Worm (Caenorhabditis elegans) whole organism, L3 larva: ENCODE data around the gene F49F1.15.

ENCODE experiments used
- R02D3.7 ChIP-seq: fragments of 150-350 bp; optimal IDR thresholded peaks from 2 replicates; lab custom pipeline; 2014; ENCODE audit warnings: missing biosample characterization, missing genetic modification characterization
- ZK546.5 ChIP-seq: sonication (generic microtip); optimal IDR thresholded peaks from 2 replicates; lab custom pipeline; 2017; ENCODE audit warnings: missing biosample characterization, missing genetic modification characterization
- aly-2 ChIP-seq: fragments of 150-350 bp; optimal IDR thresholded peaks from 2 replicates; lab custom pipeline; 2014; ENCODE audit warnings: missing biosample characterization, missing genetic modification characterization
- ama-1 ChIP-seq: fragments of 150-350 bp; optimal IDR thresholded peaks from 2 replicates; lab custom pipeline; 2018
- ceh-16 ChIP-seq: sonication (generic microtip); optimal IDR thresholded peaks from 2 replicates; lab custom pipeline; 2017; ENCODE audit warnings: missing biosample characterization, missing genetic modification characterization
- ceh-28 ChIP-seq: fragments of 150-350 bp; optimal IDR thresholded peaks from 2 replicates; lab custom pipeline; 2014; ENCODE audit warnings: missing biosample characterization, missing genetic modification reagents, missing genetic modification characterization
- ceh-82 ChIP-seq: fragments of 150-350 bp; optimal IDR thresholded peaks from 2 replicates; lab custom pipeline; 2014; ENCODE audit warnings: missing biosample characterization, missing genetic modification characterization
- ceh-9 ChIP-seq: sonication (generic microtip); optimal IDR thresholded peaks from 2 replicates; lab custom pipeline; 2018; ENCODE audit warnings: missing biosample characterization, missing genetic modification characterization
- egl-27 ChIP-seq: sonication (generic microtip); optimal IDR thresholded peaks from 4 replicates; lab custom pipeline; 2017; ENCODE audit warnings: missing biosample characterization, missing genetic modification reagents, missing genetic modification characterization
- egl-5 ChIP-seq: fragments of 150-350 bp; optimal IDR thresholded peaks from 2 replicates; lab custom pipeline; 2017; ENCODE audit warnings: missing biosample characterization, missing genetic modification reagents, missing genetic modification characterization, inconsistent platforms
- elt-1 ChIP-seq: fragments of 150-350 bp; optimal IDR thresholded peaks from 2 replicates; lab custom pipeline; 2014; ENCODE audit warnings: missing biosample characterization, missing genetic modification characterization
- elt-2 ChIP-seq: sonication (generic microtip); optimal IDR thresholded peaks from 2 replicates; lab custom pipeline; 2016; ENCODE audit warnings: missing genetic modification reagents, mild to moderate bottlenecking, missing genetic modification characterization, missing compliant biosample characterization
- elt-3 ChIP-seq, 3 experiments: fragments of 150-350 bp in 1 of 3; sonication (generic microtip) in 2 of 3; optimal IDR thresholded peaks; 2 replicates in 2 of 3; 4 replicates in 1 of 3; lab custom pipeline; 2014 to 2017; ENCODE audit warnings: missing biosample characterization in 3 of 3, missing genetic modification characterization in 3 of 3
- fkh-10 ChIP-seq: sonication (generic microtip); optimal IDR thresholded peaks from 2 replicates; lab custom pipeline; 2017; ENCODE audit warnings: missing biosample characterization, missing genetic modification reagents, missing genetic modification characterization
- fkh-2 ChIP-seq: fragments of 150-350 bp; optimal IDR thresholded peaks from 2 replicates; lab custom pipeline; 2014; ENCODE audit warnings: missing biosample characterization, missing genetic modification reagents, missing genetic modification characterization
- hmg-11 ChIP-seq: sonication (generic microtip); optimal IDR thresholded peaks from 2 replicates; lab custom pipeline; 2016; ENCODE audit warnings: missing genetic modification characterization, missing compliant biosample characterization
- jun-1 ChIP-seq: fragments of 150-350 bp; optimal IDR thresholded peaks from 2 replicates; lab custom pipeline; 2014; ENCODE audit warnings: missing biosample characterization, missing genetic modification reagents, missing genetic modification characterization
- lin-15B ChIP-seq: fragments of 150-350 bp; optimal IDR thresholded peaks from 2 replicates; lab custom pipeline; 2014; ENCODE audit warnings: missing biosample characterization, missing genetic modification characterization
- lin-39 ChIP-seq: fragments of 150-350 bp; optimal IDR thresholded peaks from 2 replicates; lab custom pipeline; 2018; ENCODE audit warnings: missing biosample characterization, missing genetic modification reagents, missing genetic modification characterization
- lsy-12 ChIP-seq: sonication (generic microtip); optimal IDR thresholded peaks from 2 replicates; lab custom pipeline; 2016; ENCODE audit warnings: mild to moderate bottlenecking, missing genetic modification characterization, missing compliant biosample characterization
- mdl-1 ChIP-seq: fragments of 150-350 bp; optimal IDR thresholded peaks from 2 replicates; lab custom pipeline; 2014; ENCODE audit warnings: missing biosample characterization, missing genetic modification characterization
- nfya-1 ChIP-seq: sonication (generic microtip); optimal IDR thresholded peaks from 2 replicates; lab custom pipeline; 2017; ENCODE audit warnings: missing genetic modification characterization, mild to moderate bottlenecking, missing compliant biosample characterization, antibody characterized with exemption, moderate library complexity; ENCODE audit not compliant: insufficient read depth
- nhr-11 ChIP-seq: fragments of 150-350 bp; optimal IDR thresholded peaks from 2 replicates; lab custom pipeline; 2014; ENCODE audit warnings: missing biosample characterization, missing genetic modification characterization
- nhr-12 ChIP-seq: fragments of 150-350 bp; optimal IDR thresholded peaks from 2 replicates; lab custom pipeline; 2014; ENCODE audit warnings: missing biosample characterization, missing genetic modification characterization
- nhr-23 ChIP-seq: fragments of 150-350 bp; optimal IDR thresholded peaks from 2 replicates; lab custom pipeline; 2014; ENCODE audit warnings: missing biosample characterization, missing genetic modification reagents, missing genetic modification characterization
- nhr-25 ChIP-seq: sonication (generic microtip); optimal IDR thresholded peaks from 2 replicates; lab custom pipeline; 2017; ENCODE audit warnings: missing biosample characterization, missing genetic modification characterization
- nhr-43 ChIP-seq: sonication (generic microtip); optimal IDR thresholded peaks from 2 replicates; lab custom pipeline; 2016; ENCODE audit warnings: mild to moderate bottlenecking, missing genetic modification characterization, missing compliant biosample characterization; ENCODE audit not compliant: poor library complexity, severe bottlenecking
- nhr-67 ChIP-seq: fragments of 150-350 bp; optimal IDR thresholded peaks from 2 replicates; lab custom pipeline; 2014; ENCODE audit warnings: missing biosample characterization, missing genetic modification characterization
- nhr-76 ChIP-seq: fragments of 150-350 bp; sonication (generic microtip); optimal IDR thresholded peaks from 5 replicates; lab custom pipeline; 2014; ENCODE audit warnings: missing biosample characterization, missing genetic modification characterization
- nhr-77 ChIP-seq: fragments of 150-350 bp; optimal IDR thresholded peaks from 2 replicates; lab custom pipeline; 2014; ENCODE audit warnings: missing biosample characterization, missing genetic modification characterization
- pha-4 ChIP-seq: fragments of 150-350 bp; optimal IDR thresholded peaks from 2 replicates; lab custom pipeline; 2014; ENCODE audit warnings: missing biosample characterization, missing genetic modification reagents, missing genetic modification characterization
- skn-1 ChIP-seq: fragments of 150-350 bp; optimal IDR thresholded peaks from 2 replicates; lab custom pipeline; 2014; ENCODE audit warnings: missing biosample characterization, missing genetic modification characterization
- snpc-4 ChIP-seq: fragments of 150-350 bp; optimal IDR thresholded peaks from 2 replicates; lab custom pipeline; 2014; ENCODE audit warnings: missing biosample characterization, missing genetic modification characterization
- tbx-2 ChIP-seq: sonication (generic microtip); optimal IDR thresholded peaks from 2 replicates; lab custom pipeline; 2016; ENCODE audit warnings: mild to moderate bottlenecking, missing genetic modification characterization, missing compliant biosample characterization
- unc-39 ChIP-seq: sonication (generic microtip); optimal IDR thresholded peaks from 4 replicates; lab custom pipeline; 2017; ENCODE audit warnings: missing biosample characterization, missing genetic modification characterization
- unc-62 ChIP-seq: fragments of 150-350 bp; sonication (generic microtip); optimal IDR thresholded peaks from 4 replicates; lab custom pipeline; 2014; ENCODE audit warnings: missing biosample characterization, missing genetic modification reagents, missing genetic modification characterization
- zag-1 ChIP-seq: fragments of 150-350 bp; optimal IDR thresholded peaks from 2 replicates; lab custom pipeline; 2014; ENCODE audit warnings: missing biosample characterization, missing genetic modification characterization
- ztf-11 ChIP-seq: fragments of 150-350 bp; optimal IDR thresholded peaks from 2 replicates; lab custom pipeline; 2014; ENCODE audit warnings: missing biosample characterization, missing genetic modification characterization
- ztf-4 ChIP-seq: fragments of 150-350 bp; optimal IDR thresholded peaks from 2 replicates; lab custom pipeline; 2014; ENCODE audit warnings: missing biosample characterization, missing genetic modification characterization

F49F1.15 gene

ce11 chrIV:4108767-4109166 is 5.7 kb downstream of the F49F1.15 start, which contains the start of gene C35B1.7:
Gene C35B1.7 (plus strand): TSS chrIV:4109067.
- TF ChIP-seq nhr-67 = no peak
- TF ChIP-seq zag-1 (tag; lab: Kevin White, UChicago) = no peak
- TF ChIP-seq elt-3 (tag; optimal IDR thresholded peaks at IDR 0.05; lab: Kevin White, UChicago) = no peak
- no peak for TF ChIP-seq egl-5 (tag; lab: Kevin White, UChicago)
- no peak for TF ChIP-seq ceh-28 (tag; lab: Kevin White, UChicago)
- TF ChIP-seq ztf-4 (tag; lab: Kevin White, UChicago) = no peak
- no peak for TF ChIP-seq ceh-16 (tag; lab: Kevin White, UChicago)
- TF ChIP-seq pha-4 (tag; lab: Kevin White, UChicago) = no peak
- no peak for TF ChIP-seq nhr-76 (tag; lab: Kevin White, UChicago)
- no peak for TF ChIP-seq nhr-77 (tag; lab: Kevin White, UChicago)
- TF ChIP-seq jun-1 = no peak
- TF ChIP-seq nhr-12 (tag; lab: Kevin White, UChicago) = no peak
- no peak for TF ChIP-seq unc-39

- TF ChIP-seq nhr-25 = no peak
- no peak for TF ChIP-seq aly-2 (tag; lab: Kevin White, UChicago)
- TF ChIP-seq pha-4 (tag; lab: Kevin White, UChicago) = no peak
- TF ChIP-seq unc-62 (GFP tag; lab: Kevin White, UChicago) = no peak
- TF ChIP-seq nhr-11 (tag; lab: Kevin White, UChicago) = no peak
- TF ChIP-seq zag-1 (tag; lab: Kevin White, UChicago) = no peak
- no peak for TF ChIP-seq ceh-28 (tag; lab: Kevin White, UChicago)
- no peak for TF ChIP-seq ztf-11
- TF ChIP-seq fkh-10 = no peak
- TF ChIP-seq ama-1 = no peak
- no peak for TF ChIP-seq lsy-12 (tag; lab: Kevin White, UChicago)
- TF ChIP-seq unc-39 = no peak
- TF ChIP-seq snpc-4 = no peak
- no peak for TF ChIP-seq skn-1 (tag; lab: Kevin White, UChicago)
- no peak for TF ChIP-seq ceh-82
These were observed 11.7 kb downstream of the F49F1.15 start, which contains the start of gene ubc-1 for ce11 chrIV:4102720-4103119. Gene ubc-1 (plus strand): TSS chrIV:4103020.

ce11 chrIV:4099773-4100172 is 14.7 kb downstream of the F49F1.15 start:
- TF ChIP-seq ztf-11 = no peak
- TF ChIP-seq nfya-1 (tag; lab: Kevin White, UChicago) = peak; percentile 19

ce11 chrIV:4096940-4097339 is 17.5 kb downstream of the F49F1.15 start:
- TF ChIP-seq ceh-82 = no peak
- no peak for TF ChIP-seq unc-62 (GFP tag; lab: Kevin White, UChicago)
- TF ChIP-seq aly-2 (tag; lab: Kevin White, UChicago) = no peak
- TF ChIP-seq lin-15B (tag; lab: Kevin White, UChicago) = no peak
- TF ChIP-seq R02D3.7 (tag; lab: Kevin White, UChicago) = no peak
- no peak for TF ChIP-seq hmg-11 (tag; lab: Kevin White, UChicago)
- no peak for TF ChIP-seq ceh-9
- TF ChIP-seq nhr-23 (tag; lab: Kevin White, UChicago) = no peak
- no peak for TF ChIP-seq egl-27 (tag; lab: Kevin White, UChicago)
- TF ChIP-seq snpc-4 = no peak
- TF ChIP-seq zag-1 (tag; lab: Kevin White, UChicago) = no peak
- TF ChIP-seq fkh-10 = no peak
- TF ChIP-seq nfya-1 (tag; lab: Kevin White, UChicago) = no peak
- TF ChIP-seq tbx-2 (tag; lab: Kevin White, UChicago) = no peak
- TF ChIP-seq ztf-4 (tag; lab: Kevin White, UChicago) = no peak
- no peak for TF ChIP-seq nhr-76 (tag; lab: Kevin White, UChicago)
- no peak for TF ChIP-seq ceh-16 (tag; lab: Kevin White, UChicago)

- TF ChIP-seq ZK546.5 (tag; lab: Kevin White, UChicago) (no peak), nfya-1 (tag; lab: Kevin White, UChicago) (peak; percentile 14)
These were observed 20.1 kb downstream of the F49F1.15 start for ce11 chrIV:4094364-4094763.

ce11 chrIV:4093087-4093486 is 21.3 kb downstream of the F49F1.15 start:
- peak; percentile 51 for TF ChIP-seq nhr-23 (tag; lab: Kevin White, UChicago)
- no peak for TF ChIP-seq ceh-9
- TF ChIP-seq nhr-11 (tag; lab: Kevin White, UChicago) = no peak
- TF ChIP-seq lin-15B (tag; lab: Kevin White, UChicago) = peak; percentile 47
- TF ChIP-seq skn-1 (tag; lab: Kevin White, UChicago) = no peak
- peak; percentile 70 for TF ChIP-seq nhr-25
- TF ChIP-seq ZK546.5 (tag; lab: Kevin White, UChicago) = no peak
- TF ChIP-seq elt-1 (tag; lab: Kevin White, UChicago) = no peak
- no peak for TF ChIP-seq aly-2 (tag; lab: Kevin White, UChicago)
- TF ChIP-seq ztf-4 (tag; lab: Kevin White, UChicago) = no peak
- TF ChIP-seq mdl-1 (tag; lab: Kevin White, UChicago) = peak; percentile 29
- TF ChIP-seq nhr-43 (tag; lab: Kevin White, UChicago) = peak; percentile 64
- peak; percentile 10 for TF ChIP-seq egl-5 (tag; lab: Kevin White, UChicago)
- TF ChIP-seq fkh-10 = no peak
- no peak for TF ChIP-seq nhr-76 (tag; lab: Kevin White, UChicago)
- peak; percentile 42 for TF ChIP-seq tbx-2 (tag; lab: Kevin White, UChicago)
- TF ChIP-seq ceh-16 (tag; lab: Kevin White, UChicago) = no peak
- no peak for TF ChIP-seq unc-39
- TF ChIP-seq hmg-11 (tag; lab: Kevin White, UChicago) = peak; percentile 94
- no peak for TF ChIP-seq ztf-11
- no peak for TF ChIP-seq fkh-2 (tag; lab: Kevin White, UChicago)
- peak; percentile 62 for TF ChIP-seq snpc-4
- TF ChIP-seq lin-39 (tag; lab: Kevin White, UChicago) = peak; percentile 70
- TF ChIP-seq elt-2 (tag; lab: Kevin White, UChicago) = peak; percentile 58
- no peak for TF ChIP-seq nhr-67
- TF ChIP-seq unc-62 (GFP tag; lab: Kevin White, UChicago) = peak; percentile 34
- TF ChIP-seq ama-1 = peak; percentile 1
